Fruit fly (Drosophila melanogaster) whole organism, embryonic: Measurements from ENCODE around the gene dlp.

Experiments
- Atf3 ChIP-seq: fragments of 200-800 bp; sonication (Bioruptor generic); optimal IDR thresholded peaks from 3 replicates; lab custom pipeline; 2016; ENCODE audit warnings: missing biosample characterization, missing genetic modification characterization
- BEAF-32 ChIP-seq: fragments of 200-800 bp; sonication (Bioruptor generic); optimal IDR thresholded peaks from 3 replicates; lab custom pipeline; 2017; ENCODE audit warnings: missing biosample characterization, missing genetic modification characterization, mild to moderate bottlenecking, moderate library complexity, missing genetic modification reagents
- CG10565 ChIP-seq: fragments of 200-800 bp; sonication (Bioruptor generic); optimal IDR thresholded peaks from 3 replicates; lab custom pipeline; 2016; ENCODE audit warnings: missing biosample characterization, mild to moderate bottlenecking, missing genetic modification characterization
- CG10654 ChIP-seq: fragments of 200-800 bp; sonication (Bioruptor generic); optimal IDR thresholded peaks from 2 replicates; lab custom pipeline; 2016; ENCODE audit warnings: missing biosample characterization, missing genetic modification characterization
- CG12155 ChIP-seq: fragments of 200-800 bp; sonication (Bioruptor generic); optimal IDR thresholded peaks from 3 replicates; lab custom pipeline; 2016; ENCODE audit warnings: missing biosample characterization, missing genetic modification characterization
- CG12769 ChIP-seq: fragments of 200-800 bp; sonication (Bioruptor generic); optimal IDR thresholded peaks from 2 replicates; lab custom pipeline; 2019; ENCODE audit warnings: missing biosample characterization, mild to moderate bottlenecking, missing genetic modification characterization, moderate library complexity
- CG13123 ChIP-seq: fragments of 200-800 bp; sonication (Bioruptor generic); optimal IDR thresholded peaks from 2 replicates; lab custom pipeline; 2016; ENCODE audit warnings: missing biosample characterization, missing genetic modification characterization
- CG13894 ChIP-seq: fragments of 200-800 bp; sonication (Bioruptor generic); optimal IDR thresholded peaks from 3 replicates; lab custom pipeline; 2018; ENCODE audit warnings: missing biosample characterization, mild to moderate bottlenecking, missing genetic modification characterization, moderate library complexity
- CG15011 ChIP-seq: fragments of 200-800 bp; sonication (Bioruptor generic); optimal IDR thresholded peaks from 3 replicates; lab custom pipeline; 2018; ENCODE audit warnings: missing biosample characterization, mild to moderate bottlenecking, missing genetic modification characterization
- CG15073 ChIP-seq: fragments of 200-800 bp; sonication (Bioruptor generic); optimal IDR thresholded peaks from 2 replicates; lab custom pipeline; 2016; ENCODE audit warnings: missing biosample characterization, missing genetic modification characterization
- CG17361 ChIP-seq: fragments of 200-800 bp; sonication (Bioruptor generic); IDR thresholded peaks from 3 replicates; pipeline ENCODE4 v1.3.6; 2022; ENCODE audit warnings: missing biosample characterization, missing genetic modification characterization
- CG18262 ChIP-seq: fragments of 200-800 bp; optimal IDR thresholded peaks from 3 replicates; lab custom pipeline; 2019; ENCODE audit warnings: missing biosample characterization, mild to moderate bottlenecking, missing genetic modification characterization, moderate library complexity
- CG2129 ChIP-seq: fragments of 200-800 bp; sonication (Bioruptor generic); IDR thresholded peaks from 2 replicates; pipeline ENCODE4 v1.3.6; 2022; ENCODE audit warnings: missing biosample characterization, missing genetic modification characterization; ENCODE audit not compliant: partially characterized antibody
- CG32532 ChIP-seq: fragments of 200-800 bp; sonication (Bioruptor generic); IDR thresholded peaks from 2 replicates; pipeline ENCODE4 v1.3.6; 2022; ENCODE audit warnings: missing biosample characterization, missing genetic modification characterization
- CG32767 ChIP-seq: fragments of 200-800 bp; sonication (Bioruptor generic); IDR thresholded peaks from 2 replicates; pipeline ENCODE4 v1.3.6; 2022; ENCODE audit warnings: missing biosample characterization, missing genetic modification characterization
- CG32772 ChIP-seq: fragments of 200-800 bp; sonication (Bioruptor generic); IDR thresholded peaks from 2 replicates; pipeline ENCODE4 v1.3.6; 2022; ENCODE audit warnings: missing biosample characterization, missing genetic modification characterization
- CG34224 ChIP-seq: fragments of 200-800 bp; sonication (Bioruptor generic); IDR thresholded peaks from 3 replicates; pipeline ENCODE4 v1.3.6; 2022; ENCODE audit warnings: missing biosample characterization, missing genetic modification characterization; ENCODE audit not compliant: partially characterized antibody
- CG42726 ChIP-seq: fragments of 200-800 bp; sonication (Bioruptor generic); IDR thresholded peaks from 2 replicates; pipeline ENCODE4 v1.3.6; 2022; ENCODE audit warnings: missing biosample characterization, missing genetic modification characterization; ENCODE audit not compliant: partially characterized antibody
- CG43689 ChIP-seq: fragments of 200-800 bp; sonication (Bioruptor generic); IDR thresholded peaks from 2 replicates; pipeline ENCODE4 v1.3.6; 2022; ENCODE audit warnings: missing biosample characterization, missing genetic modification characterization
- CG6175 ChIP-seq: fragments of 200-800 bp; sonication (Bioruptor generic); IDR thresholded peaks from 3 replicates; pipeline ENCODE4 v1.3.6; 2022; ENCODE audit warnings: missing biosample characterization, missing genetic modification characterization
- CG6272 ChIP-seq: fragments of 200-800 bp; sonication (Bioruptor generic); IDR thresholded peaks from 2 replicates; pipeline ENCODE4 v1.3.6; 2022; ENCODE audit warnings: missing biosample characterization, missing genetic modification characterization
- CG6765 ChIP-seq: fragments of 200-800 bp; sonication (Bioruptor generic); optimal IDR thresholded peaks from 3 replicates; lab custom pipeline; 2017; ENCODE audit warnings: missing biosample characterization, mild to moderate bottlenecking, missing genetic modification characterization
- CG7372 ChIP-seq: fragments of 200-800 bp; sonication (Bioruptor generic); IDR thresholded peaks from 2 replicates; pipeline ENCODE4 v1.3.6; 2022; ENCODE audit warnings: missing biosample characterization, missing genetic modification characterization
- CG7745 ChIP-seq: fragments of 200-800 bp; sonication (Bioruptor generic); optimal IDR thresholded peaks from 2 replicates; lab custom pipeline; 2018; ENCODE audit warnings: missing biosample characterization, mild to moderate bottlenecking, missing genetic modification characterization, moderate library complexity
- CG9215 ChIP-seq: fragments of 200-800 bp; sonication (Bioruptor generic); IDR thresholded peaks from 2 replicates; pipeline ENCODE4 v1.3.6; 2022; ENCODE audit warnings: missing biosample characterization, missing genetic modification characterization
- Dbx ChIP-seq: fragments of 200-800 bp; sonication (Bioruptor generic); IDR thresholded peaks from 3 replicates; pipeline ENCODE4 v1.3.6; 2022; ENCODE audit warnings: missing biosample characterization, missing genetic modification characterization
- ERR ChIP-seq: fragments of 200-800 bp; sonication (Bioruptor generic); optimal IDR thresholded peaks from 2 replicates; lab custom pipeline; 2016; ENCODE audit warnings: missing biosample characterization, missing genetic modification characterization
- Hr51 ChIP-seq, 2 experiments: fragments of 200-800 bp; sonication (Bioruptor generic); optimal IDR thresholded peaks; 2 replicates in 1 of 2; 3 replicates in 1 of 2; lab custom pipeline; 2016 to 2018; ENCODE audit warnings: missing biosample characterization in 2 of 2, missing genetic modification characterization in 2 of 2, mild to moderate bottlenecking in 1 of 2, moderate library complexity in 1 of 2
- Hr78 ChIP-seq, 2 experiments: fragments of 200-800 bp in 1 of 2; fragments of >200 bp in 1 of 2; sonication (Bioruptor generic) in 1 of 2; optimal IDR thresholded peaks; 2 replicates each; lab custom pipeline; 2017 to 2019; ENCODE audit warnings: missing biosample characterization in 2 of 2, missing genetic modification characterization in 2 of 2, mild to moderate bottlenecking in 1 of 2, moderate library complexity in 1 of 2
- Kr ChIP-seq: fragments of 200-800 bp; sonication (Bioruptor generic); optimal IDR thresholded peaks from 2 replicates; lab custom pipeline; 2017; ENCODE audit warnings: missing biosample characterization, mild to moderate bottlenecking, missing genetic modification characterization
- Myb ChIP-seq: fragments of 200-800 bp; sonication (Bioruptor generic); optimal IDR thresholded peaks from 2 replicates; lab custom pipeline; 2016; ENCODE audit warnings: missing biosample characterization, missing genetic modification characterization
- Ptx1 ChIP-seq: fragments of 200-800 bp; sonication (Bioruptor generic); IDR thresholded peaks from 2 replicates; pipeline ENCODE4 v1.3.6; 2022; ENCODE audit warnings: missing biosample characterization, missing genetic modification characterization
- Rx ChIP-seq: fragments of 200-800 bp; sonication (Bioruptor generic); IDR thresholded peaks from 2 replicates; pipeline ENCODE4 v1.3.6; 2022; ENCODE audit warnings: missing biosample characterization, missing genetic modification characterization
- Spps ChIP-seq: fragments of 200-800 bp; sonication (Bioruptor generic); optimal IDR thresholded peaks from 2 replicates; lab custom pipeline; 2018; ENCODE audit warnings: missing biosample characterization, mild to moderate bottlenecking, missing genetic modification characterization
- caup ChIP-seq: fragments of 200-800 bp; sonication (Bioruptor generic); optimal IDR thresholded peaks from 3 replicates; lab custom pipeline; 2017; ENCODE audit warnings: missing biosample characterization, mild to moderate bottlenecking, missing genetic modification characterization, moderate library complexity; ENCODE audit not compliant: severe bottlenecking
- corto ChIP-seq: fragments of 200-800 bp; sonication (Bioruptor generic); optimal IDR thresholded peaks from 2 replicates; lab custom pipeline; 2016; ENCODE audit warnings: missing biosample characterization, mild to moderate bottlenecking, missing genetic modification characterization, moderate library complexity
- dpn ChIP-seq, 2 experiments: fragments of 200-800 bp; sonication (Bioruptor generic); optimal IDR thresholded peaks; 3 replicates each; lab custom pipeline; 2016; ENCODE audit warnings: missing biosample characterization in 2 of 2, missing genetic modification characterization in 2 of 2
- exex ChIP-seq: fragments of 200-800 bp; sonication (Bioruptor generic); optimal IDR thresholded peaks from 4 replicates; lab custom pipeline; 2018; ENCODE audit warnings: missing biosample characterization, mild to moderate bottlenecking, missing genetic modification characterization, moderate library complexity
- gsb ChIP-seq: fragments of 200-800 bp; sonication (Bioruptor generic); IDR thresholded peaks from 2 replicates; pipeline ENCODE4 v1.3.6; 2022; ENCODE audit warnings: missing biosample characterization, missing genetic modification characterization
- h ChIP-seq: fragments of >200 bp; optimal IDR thresholded peaks from 2 replicates; lab custom pipeline; 2017
- ham ChIP-seq: fragments of 200-800 bp; sonication (Bioruptor generic); IDR thresholded peaks from 2 replicates; pipeline ENCODE4 v1.3.6; 2022; ENCODE audit warnings: missing biosample characterization, missing genetic modification characterization
- hth ChIP-seq: fragments of >200 bp; optimal IDR thresholded peaks from 2 replicates; lab custom pipeline; 2017; ENCODE audit warnings: inconsistent platforms
- klu ChIP-seq: fragments of 200-800 bp; sonication (Bioruptor generic); IDR thresholded peaks from 2 replicates; pipeline ENCODE4 v1.3.6; 2022; ENCODE audit warnings: missing biosample characterization, missing genetic modification characterization
- mam ChIP-seq: fragments of 200-800 bp; sonication (Bioruptor generic); optimal IDR thresholded peaks from 3 replicates; lab custom pipeline; 2016; ENCODE audit warnings: missing biosample characterization, missing genetic modification characterization
- sd ChIP-seq: fragments of 200-800 bp; sonication (Bioruptor generic); optimal IDR thresholded peaks from 3 replicates; lab custom pipeline; 2018; ENCODE audit warnings: missing biosample characterization, mild to moderate bottlenecking, missing genetic modification characterization, moderate library complexity
- so ChIP-seq: fragments of 200-800 bp; sonication (Bioruptor generic); IDR thresholded peaks from 3 replicates; pipeline ENCODE4 v1.3.6; 2022; ENCODE audit warnings: missing biosample characterization, missing genetic modification characterization
- sqz ChIP-seq: fragments of 200-800 bp; sonication (Bioruptor generic); optimal IDR thresholded peaks from 3 replicates; lab custom pipeline; 2018; ENCODE audit warnings: missing biosample characterization, mild to moderate bottlenecking, missing genetic modification characterization
- unc-4 ChIP-seq: fragments of 200-800 bp; sonication (Bioruptor generic); IDR thresholded peaks from 2 replicates; pipeline ENCODE4 v1.3.6; 2022; ENCODE audit warnings: missing biosample characterization, missing genetic modification characterization; ENCODE audit not compliant: partially characterized antibody
- vvl ChIP-seq: fragments of 200-800 bp; sonication (Bioruptor generic); IDR thresholded peaks from 2 replicates; pipeline ENCODE4 v1.3.6; 2022; ENCODE audit warnings: missing biosample characterization, missing genetic modification characterization

dlp gene

DNA sequence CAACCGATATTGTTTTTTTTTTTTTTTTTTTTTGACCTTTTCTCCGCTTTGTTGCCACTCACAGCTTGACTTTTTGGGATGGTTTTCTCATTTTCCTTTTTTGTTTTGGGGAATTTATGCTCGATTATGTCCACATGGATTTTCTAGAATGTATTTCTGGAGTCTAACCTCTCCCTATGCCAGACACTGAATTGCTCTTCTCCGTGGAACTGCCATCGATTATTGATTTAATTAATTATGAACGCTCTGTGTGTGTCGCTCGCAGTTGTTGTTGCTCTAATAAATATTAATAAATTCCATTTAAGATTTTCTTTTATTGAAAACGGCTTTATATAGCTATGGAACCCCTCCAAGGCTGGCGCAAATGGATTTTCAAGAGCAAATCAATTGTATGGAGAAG is 23.3 kb downstream of the dlp start (continued):
- no peak for TF ChIP-seq so (GFP tag; lab: Robert Waterston, UW)

DNA sequence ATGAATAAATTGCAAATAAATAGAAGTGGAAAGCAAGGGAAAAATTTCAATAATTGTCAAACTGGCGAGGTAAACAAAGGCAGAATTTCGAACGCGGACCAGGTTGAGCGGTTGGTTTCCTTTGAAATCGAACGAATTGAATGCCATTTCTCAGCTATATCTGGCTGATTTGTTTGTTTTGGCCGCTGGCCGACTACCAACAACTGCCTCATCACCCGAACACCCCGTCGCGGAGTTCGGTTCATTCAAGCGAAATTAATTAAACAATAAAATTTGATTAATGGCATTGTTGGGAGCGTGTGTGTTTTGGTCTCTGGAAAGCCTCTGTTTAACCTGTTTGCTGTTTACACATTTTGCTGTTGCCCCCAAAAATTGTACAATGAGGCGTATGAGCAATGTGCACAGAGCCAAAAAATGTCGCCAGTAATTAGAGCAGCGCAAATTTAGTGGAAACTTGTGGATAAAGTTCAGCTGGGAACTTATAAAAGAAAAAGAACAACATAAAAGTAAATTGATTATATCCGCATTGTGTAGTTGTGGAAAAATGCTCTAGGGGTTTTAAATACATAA is 25.2 kb downstream of the dlp start:
- TF ChIP-seq CG10654, result no peak
- no peak for TF ChIP-seq CG6272
- no peak for TF ChIP-seq Kr (GFP tag; lab: Kevin White, UChicago)
- TF ChIP-seq CG15073 (GFP tag; lab: Kevin White, UChicago), result no peak
- no peak for TF ChIP-seq BEAF-32 (GFP tag; lab: Kevin White, UChicago)
- no peak for TF ChIP-seq unc-4 (GFP tag; lab: Robert Waterston, UW)
- no peak for TF ChIP-seq ERR (GFP tag; lab: Kevin White, UChicago)
- TF ChIP-seq CG9215, result no peak
- TF ChIP-seq CG18262, result no peak
- no peak for TF ChIP-seq CG15011 (GFP tag; lab: Kevin White, UChicago)
- TF ChIP-seq CG17361 (GFP tag; lab: Robert Waterston, UW), result no peak
- peak; percentile 72 for TF ChIP-seq sd (tag; lab: Kevin White, UChicago)
- no peak for TF ChIP-seq CG10565 (GFP tag; lab: Kevin White, UChicago)
- no peak for TF ChIP-seq Atf3 (GFP tag; lab: Kevin White, UChicago)
- TF ChIP-seq Spps (tag; lab: Kevin White, UChicago), result no peak
- no peak for TF ChIP-seq CG7745 (tag; lab: Kevin White, UChicago)
- 0 out of 3 replicates have a peak, but pooled peaks have one; percentile 45 for TF ChIP-seq Dbx (GFP tag; lab: Robert Waterston, UW)
- TF ChIP-seq h (lab: Kevin White, UChicago), result no peak
- no peak for TF ChIP-seq CG6175 (GFP tag; lab: Robert Waterston, UW)
- TF ChIP-seq gsb (GFP tag; lab: Robert Waterston, UW), result no peak
- no peak for TF ChIP-seq CG32767 (GFP tag; lab: Robert Waterston, UW)
- no peak for TF ChIP-seq CG32532 (GFP tag; lab: Robert Waterston, UW)
- TF ChIP-seq exex (tag; lab: Kevin White, UChicago), result no peak
- 0 out of 2 replicates have a peak, but pooled peaks have one; percentile 14 for TF ChIP-seq vvl (GFP tag; lab: Robert Waterston, UW)
- TF ChIP-seq hth (lab: Kevin White, UChicago), result no peak
- no peak for TF ChIP-seq klu (GFP tag; lab: Robert Waterston, UW)
- TF ChIP-seq sqz (GFP tag; lab: Kevin White, UChicago), result no peak
- TF ChIP-seq corto (GFP tag; lab: Kevin White, UChicago), result no peak
- TF ChIP-seq CG12155, result no peak
- TF ChIP-seq Rx (GFP tag; lab: Robert Waterston, UW), result no peak
- no peak for TF ChIP-seq Hr78 (GFP tag; optimal IDR thresholded peaks at IDR 0.05; lab: Kevin White, UChicago)
- TF ChIP-seq caup (GFP tag; lab: Kevin White, UChicago), result peak; percentile 13
- TF ChIP-seq CG2129 (GFP tag; lab: Robert Waterston, UW), result no peak
- no peak for TF ChIP-seq CG42726 (GFP tag; lab: Robert Waterston, UW)
- TF ChIP-seq mam (GFP tag; lab: Kevin White, UChicago), result no peak
- no peak for TF ChIP-seq ham (GFP tag; lab: Robert Waterston, UW)
- TF ChIP-seq Hr51 (GFP tag; optimal IDR thresholded peaks at IDR 0.05; lab: Kevin White, UChicago), result peak in 1 of 2 experiments; percentile 6
- TF ChIP-seq CG43689, result no peak
- TF ChIP-seq Ptx1 (GFP tag; lab: Robert Waterston, UW), result no peak
- TF ChIP-seq CG7372, result 0 out of 2 replicates have a peak, but pooled peaks have one; percentile 15
- no peak for TF ChIP-seq CG13123 (GFP tag; lab: Kevin White, UChicago)
- peak; percentile 68 for TF ChIP-seq CG12769 (tag; lab: Kevin White, UChicago)
- peak; percentile 51 for TF ChIP-seq CG13894
- TF ChIP-seq CG32772, result no peak
- TF ChIP-seq dpn (GFP tag; optimal IDR thresholded peaks at IDR 0.05; lab: Kevin White, UChicago), result no peak
- no peak for TF ChIP-seq Myb (GFP tag; lab: Kevin White, UChicago)
- no peak for TF ChIP-seq CG6765 (GFP tag; lab: Kevin White, UChicago)
- no peak for TF ChIP-seq CG34224 (GFP tag; lab: Robert Waterston, UW)
